Fruit fly (Drosophila melanogaster) whole organism, pupa: ENCODE measurements around the gene CG5191.

Experiments used
- CG4496 ChIP-seq: fragments of 200-800 bp; sonication (Bioruptor generic); IDR thresholded peaks from 3 replicates; pipeline ENCODE4 v1.3.6; 2022; ENCODE audit warnings: missing biosample characterization, missing genetic modification characterization
- CG8159 ChIP-seq: fragments of 200-800 bp; sonication (Bioruptor generic); optimal IDR thresholded peaks from 3 replicates; lab custom pipeline; 2018; ENCODE audit warnings: missing biosample characterization, mild to moderate bottlenecking, missing genetic modification characterization, moderate library complexity
- EcR ChIP-seq: fragments of 200-800 bp; sonication (Bioruptor generic); optimal IDR thresholded peaks from 3 replicates; lab custom pipeline; 2019; ENCODE audit warnings: missing biosample characterization, missing genetic modification characterization, mild to moderate bottlenecking, moderate library complexity, missing genetic modification reagents
- Pif1A ChIP-seq: fragments of 200-800 bp; sonication (Bioruptor generic); optimal IDR thresholded peaks from 3 replicates; lab custom pipeline; 2016; ENCODE audit warnings: missing biosample characterization, missing genetic modification characterization

DNA sequence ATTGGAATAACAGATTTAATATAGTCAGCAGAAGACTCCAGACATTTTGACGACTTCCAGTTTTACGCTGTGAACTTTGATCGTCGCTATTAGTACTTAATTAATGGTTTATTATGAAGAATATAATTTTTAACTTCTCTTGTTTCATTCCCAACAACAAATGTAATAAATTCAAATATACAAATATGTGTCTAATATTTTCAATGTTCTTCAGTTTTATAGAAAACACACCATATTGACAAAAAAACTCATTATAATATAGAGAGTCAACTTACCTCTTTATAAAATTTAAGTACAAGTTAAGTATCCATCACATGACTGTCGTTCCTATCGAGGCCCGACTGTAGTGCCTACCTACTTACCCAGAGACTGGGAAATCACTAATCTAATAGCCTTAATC, 12.7 kb downstream of the CG5191 start:
- TF ChIP-seq Pif1A (no peak), EcR (GFP tag; lab: Kevin White, UChicago) (no peak), CG4496 (GFP tag; lab: Robert Waterston, UW) (no peak), CG8159 (tag; lab: Kevin White, UChicago) (no peak)
